Worm (Caenorhabditis elegans) whole organism, early embryonic: ENCODE measurements around the gene C53C11.2.
"Not testable (repeated sequence)": the region's sequence is repeated elsewhere in the genome, so short reads cannot be mapped to it uniquely, and the experiment has no call there.

Experiments
- B0310.2 ChIP-seq: sonication (generic microtip); optimal IDR thresholded peaks from 2 replicates; lab custom pipeline; 2016; ENCODE audit warnings: mild to moderate bottlenecking, missing genetic modification characterization, missing compliant biosample characterization
- F13C5.2 ChIP-seq: sonication (generic microtip); optimal IDR thresholded peaks from 2 replicates; lab custom pipeline; 2017; ENCODE audit warnings: mild to moderate bottlenecking, missing genetic modification characterization, inconsistent platforms, missing compliant biosample characterization
- aly-1 ChIP-seq: sonication (generic microtip); optimal IDR thresholded peaks from 2 replicates; lab custom pipeline; 2016; ENCODE audit warnings: missing genetic modification characterization, missing compliant biosample characterization
- ama-1 ChIP-seq: fragments of 150-350 bp; optimal IDR thresholded peaks from 2 replicates; lab custom pipeline; 2014
- ceh-13 ChIP-seq: fragments of 200-800 bp; sonication (Bioruptor generic); optimal IDR thresholded peaks from 2 replicates; lab custom pipeline; 2018; ENCODE audit warnings: mild to moderate bottlenecking, missing genetic modification characterization, missing compliant biosample characterization
- ceh-36 ChIP-seq: sonication (generic microtip); optimal IDR thresholded peaks from 2 replicates; lab custom pipeline; 2016; ENCODE audit warnings: missing genetic modification characterization, inconsistent platforms, missing compliant biosample characterization
- ets-7 ChIP-seq: sonication (generic microtip); optimal IDR thresholded peaks from 2 replicates; lab custom pipeline; 2016; ENCODE audit warnings: missing genotype, missing genetic modification characterization, missing compliant biosample characterization
- flt-1 ChIP-seq: fragments of 200-800 bp; sonication (Bioruptor generic); IDR thresholded peaks from 2 replicates; pipeline ENCODE4 v1.3.6; 2022; ENCODE audit warnings: missing genetic modification characterization, missing compliant biosample characterization
- hmbx-1 ChIP-seq: sonication (generic microtip); optimal IDR thresholded peaks from 2 replicates; lab custom pipeline; 2016; ENCODE audit warnings: mild to moderate bottlenecking, missing genetic modification characterization, missing compliant biosample characterization
- hmg-4 ChIP-seq: fragments of 200-800 bp; sonication (Bioruptor generic); optimal IDR thresholded peaks from 2 replicates; lab custom pipeline; 2018; ENCODE audit warnings: mild to moderate bottlenecking, missing genetic modification characterization, missing compliant biosample characterization
- hnd-1 ChIP-seq: sonication (generic microtip); optimal IDR thresholded peaks from 2 replicates; lab custom pipeline; 2016; ENCODE audit warnings: missing genetic modification characterization, missing compliant biosample characterization
- pes-1 ChIP-seq: fragments of 200-800 bp; sonication (Bioruptor generic); IDR thresholded peaks from 2 replicates; pipeline ENCODE4 v1.3.6; 2022; ENCODE audit warnings: missing genetic modification reagents, missing genetic modification characterization, missing compliant biosample characterization
- scrt-1 ChIP-seq: fragments of 200-800 bp; sonication (Bioruptor generic); IDR thresholded peaks from 2 replicates; pipeline ENCODE4 v1.3.6; 2022; ENCODE audit warnings: missing genetic modification characterization, missing compliant biosample characterization
- sea-1 ChIP-seq: fragments of 200-800 bp; sonication (Bioruptor generic); conservative IDR thresholded peaks from 2 replicates; pipeline ENCODE4 v1.3.6; 2022; ENCODE audit warnings: missing genetic modification characterization, missing compliant biosample characterization
- tbx-11 ChIP-seq: fragments of 200-800 bp; sonication (Bioruptor generic); IDR thresholded peaks from 2 replicates; pipeline ENCODE4 v1.3.6; 2022; ENCODE audit warnings: missing genetic modification characterization, missing compliant biosample characterization
- tbx-37 ChIP-seq: fragments of 200-800 bp; sonication (Bioruptor generic); conservative IDR thresholded peaks from 2 replicates; pipeline ENCODE4 v1.3.6; 2022; ENCODE audit warnings: missing genetic modification reagents, missing genetic modification characterization, missing compliant biosample characterization
- tra-4 ChIP-seq: sonication (generic microtip); optimal IDR thresholded peaks from 2 replicates; lab custom pipeline; 2017; ENCODE audit warnings: missing genetic modification characterization, missing compliant biosample characterization

Gene C53C11.2

ce11 chrX:17304920-17305319 lies 31.5 kb upstream of the C53C11.2 start, which contains the start of gene C33E10.1:
Gene C33E10.1, plus strand, starts transcription at chrX:17305220.
- TF ChIP-seq pes-1 (GFP tag; lab: Robert Waterston, UW); tbx-37 (GFP tag; lab: Robert Waterston, UW); hmbx-1: not testable (repeated sequence)

DNA sequence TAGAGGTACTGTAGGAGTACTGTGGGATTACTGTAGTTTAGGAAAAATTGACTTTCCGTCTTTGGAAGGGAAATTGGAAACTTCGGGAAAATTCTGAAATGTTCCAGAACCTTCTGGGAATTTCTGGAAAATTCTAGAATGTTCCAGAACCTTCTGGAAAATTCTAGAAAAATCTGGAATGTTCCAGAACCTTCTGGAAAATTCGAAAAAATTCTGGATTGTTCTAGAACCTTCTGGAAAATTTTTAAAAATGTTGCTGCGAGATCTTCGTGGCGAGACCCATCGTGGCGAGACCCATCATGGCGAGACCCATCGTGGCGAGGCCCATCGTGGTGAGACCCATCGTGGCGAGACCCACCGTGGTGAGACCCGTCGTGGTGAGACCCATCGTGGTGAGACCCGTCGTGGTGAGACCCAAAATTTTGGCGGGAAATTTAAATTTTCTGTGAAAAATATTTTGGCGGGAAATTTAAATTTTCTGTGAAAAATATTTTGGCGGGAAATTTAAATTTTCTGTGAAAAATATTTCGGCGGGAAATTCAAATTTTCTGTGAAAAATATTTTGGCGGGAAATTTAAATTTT lies 25.6 kb upstream of the C53C11.2 start, which contains the start of gene C53C11.4:
C53C11.4 (plus strand) TSS at position 179 of the 583 bp plus-strand sequence.
- TF ChIP-seq ama-1 (lab: Kevin White, UChicago); scrt-1 (GFP tag; lab: Robert Waterston, UW); ceh-13 (GFP tag; lab: Kevin White, UChicago): not testable (repeated sequence)

DNA sequence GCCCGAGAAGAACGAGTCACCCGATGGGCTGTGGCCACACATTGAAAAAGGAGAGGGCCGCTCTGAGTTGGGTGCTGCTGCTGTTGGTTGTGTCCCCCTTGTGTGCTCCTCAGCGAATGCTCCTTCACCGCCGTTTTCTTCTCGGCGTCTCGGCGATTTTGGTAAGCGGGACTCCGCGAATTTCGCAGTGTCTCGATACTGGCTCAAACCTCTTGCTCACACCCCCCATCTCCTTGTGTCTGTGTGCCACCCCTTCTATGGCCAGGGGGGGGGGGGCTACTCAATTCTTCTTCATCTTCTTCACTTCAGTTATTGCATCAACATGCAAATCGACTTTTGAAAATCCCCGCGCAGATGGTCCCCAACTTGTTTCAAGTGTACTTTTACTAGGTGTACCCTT lies 21.5 kb upstream of the C53C11.2 start:
- TF ChIP-seq tra-4 = no peak
- 0 out of 2 replicates have a peak, but pooled peaks have one; percentile 19 for TF ChIP-seq tbx-11
- TF ChIP-seq aly-1 (tag; lab: Kevin White, UChicago) = peak; percentile 69
- peak; percentile 1 for TF ChIP-seq ets-7 (tag; lab: Kevin White, UChicago)
- TF ChIP-seq B0310.2 (tag; lab: Kevin White, UChicago) = no peak
- TF ChIP-seq sea-1 = 0 out of 2 replicates have a peak, but pooled peaks have one; percentile 59
- TF ChIP-seq hmg-4 (GFP tag; lab: Kevin White, UChicago) = peak; percentile 89
- peak; percentile 17 for TF ChIP-seq F13C5.2

DNA sequence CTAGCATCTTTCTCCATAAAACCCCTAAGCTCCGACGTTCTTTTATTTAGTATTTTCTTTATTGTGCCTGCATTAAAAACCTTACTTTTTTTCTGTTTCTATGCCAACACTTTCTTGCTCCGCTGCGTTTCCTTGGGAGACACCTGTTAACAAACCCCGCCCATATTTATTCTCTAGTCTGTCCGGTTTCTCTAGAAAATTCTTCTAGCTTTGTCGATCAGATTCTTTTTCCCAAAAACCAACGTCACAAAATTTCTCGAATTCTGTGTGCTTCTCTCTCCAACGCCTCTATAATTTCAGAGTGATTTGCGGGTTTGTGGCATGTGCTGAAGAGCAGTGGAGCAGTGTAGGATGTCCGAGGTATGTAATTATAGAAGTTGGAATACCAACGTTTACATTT lies 18.2 kb upstream of the C53C11.2 start, which contains the start of gene ptr-5:
ptr-5 (plus strand) TSS at position 301 of the 400 bp plus-strand sequence.
- TF ChIP-seq tra-4 (no peak), hmg-4 (GFP tag; lab: Kevin White, UChicago) (no peak), pes-1 (GFP tag; lab: Robert Waterston, UW) (no peak), flt-1 (no peak), hmbx-1 (no peak), ets-7 (tag; lab: Kevin White, UChicago) (no peak), scrt-1 (GFP tag; lab: Robert Waterston, UW) (no peak), ceh-36 (tag; lab: Kevin White, UChicago) (no peak), ceh-13 (GFP tag; lab: Kevin White, UChicago) (no peak), aly-1 (tag; lab: Kevin White, UChicago) (no peak)

ce11 chrX:17320572-17320971 lies 15.9 kb upstream of the C53C11.2 start:
- no peak for TF ChIP-seq tbx-37 (GFP tag; lab: Robert Waterston, UW)
- TF ChIP-seq tra-4 = no peak

- TF ChIP-seq hnd-1 (no peak), flt-1 (no peak), ceh-13 (GFP tag; lab: Kevin White, UChicago) (no peak), pes-1 (GFP tag; lab: Robert Waterston, UW) (no peak), hmbx-1 (no peak), B0310.2 (tag; lab: Kevin White, UChicago) (no peak)
Observed at ce11 chrX:17324954-17325353, 11.5 kb upstream of the C53C11.2 start.

DNA sequence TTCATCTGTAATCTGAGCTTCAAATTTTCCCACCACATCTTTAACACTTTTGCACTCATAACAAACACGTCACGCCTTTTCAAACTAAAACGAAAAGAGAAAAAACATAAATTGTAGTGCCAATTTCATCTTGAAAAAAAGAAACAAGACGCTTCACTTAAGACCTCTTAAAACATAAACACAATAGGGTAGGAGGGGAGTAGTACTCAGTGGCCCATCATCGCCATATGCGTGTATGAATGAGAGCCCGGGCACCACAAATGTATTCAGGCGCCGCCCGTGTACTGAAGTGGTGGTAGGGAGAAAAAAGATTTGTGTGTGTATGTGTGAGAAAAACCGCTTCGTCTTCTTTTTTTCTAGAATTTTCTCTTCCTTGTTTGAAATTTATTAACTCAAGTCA lies 9.2 kb upstream of the C53C11.2 start:
- TF ChIP-seq hnd-1 (no peak), B0310.2 (tag; lab: Kevin White, UChicago) (no peak), aly-1 (tag; lab: Kevin White, UChicago) (no peak), ceh-36 (tag; lab: Kevin White, UChicago) (no peak), F13C5.2 (no peak), hmbx-1 (no peak)

- TF ChIP-seq hmg-4 (GFP tag; lab: Kevin White, UChicago) (no peak), aly-1 (tag; lab: Kevin White, UChicago) (no peak), tbx-37 (GFP tag; lab: Robert Waterston, UW) (no peak), B0310.2 (tag; lab: Kevin White, UChicago) (no peak), flt-1 (no peak), ets-7 (tag; lab: Kevin White, UChicago) (no peak), ceh-36 (tag; lab: Kevin White, UChicago) (no peak), tbx-11 (no peak), sea-1 (no peak), scrt-1 (GFP tag; lab: Robert Waterston, UW) (no peak), pes-1 (GFP tag; lab: Robert Waterston, UW) (no peak), ceh-13 (GFP tag; lab: Kevin White, UChicago) (no peak), hmbx-1 (no peak)
Observed at ce11 chrX:17329075-17329474, 7.4 kb upstream of the C53C11.2 start.

DNA sequence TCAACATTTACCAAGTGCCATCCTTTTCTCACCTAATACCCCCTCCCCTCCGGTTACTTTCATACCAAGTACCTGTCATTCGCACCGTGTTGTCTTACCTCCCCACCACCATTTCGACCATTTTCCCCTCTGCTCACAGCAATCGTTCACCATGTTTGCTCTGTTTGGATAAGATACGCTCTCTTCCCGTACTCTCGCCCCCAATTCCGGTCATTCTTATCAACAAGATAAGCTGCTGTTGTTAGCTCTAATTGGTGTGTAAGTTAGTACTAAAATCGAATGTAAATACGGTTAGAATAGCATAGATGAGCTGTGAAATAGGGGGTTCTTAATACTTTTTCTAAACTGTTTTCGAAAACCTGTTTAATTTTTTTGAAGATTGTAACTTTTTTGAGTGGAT lies 5.9 kb upstream of the C53C11.2 start:
- TF ChIP-seq aly-1 (tag; lab: Kevin White, UChicago) (no peak), tbx-11 (no peak), ceh-36 (tag; lab: Kevin White, UChicago) (no peak), B0310.2 (tag; lab: Kevin White, UChicago) (no peak), scrt-1 (GFP tag; lab: Robert Waterston, UW) (no peak), ama-1 (lab: Kevin White, UChicago) (no peak)
